Fruit fly (Drosophila melanogaster): ENCODE results near the gene RNaseX25.

The RNaseX25 gene

DNA sequence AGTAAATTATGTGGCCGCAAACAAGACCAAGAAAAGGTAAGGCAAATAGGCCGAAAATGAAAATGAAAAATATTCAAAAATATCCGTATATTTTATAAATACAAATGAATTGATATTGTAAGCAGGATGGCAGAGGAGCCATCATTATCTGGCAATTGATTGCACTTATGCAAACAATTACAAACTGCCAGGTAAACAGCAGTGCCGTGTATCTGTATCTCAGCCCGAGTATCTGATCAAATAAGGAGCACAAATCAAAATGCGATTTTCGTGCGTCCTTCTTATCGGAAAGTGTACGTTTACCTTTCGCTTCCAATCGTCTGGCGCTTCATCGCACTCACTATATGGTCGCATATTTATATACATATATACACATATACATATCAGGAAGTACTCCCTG lies 27.3 kb upstream of the RNaseX25 start:
- TF ChIP-seq CG11085 (GFP tag; IDR thresholded peaks at IDR 0.05), result no peak
- TF ChIP-seq CG2116 (GFP tag; optimal IDR thresholded peaks at IDR 0.05), result no peak
- TF ChIP-seq odd (GFP tag; optimal IDR thresholded peaks at IDR 0.05), result no peak
- TF ChIP-seq prd (optimal IDR thresholded peaks at IDR 0.05), result no peak
- 0 out of 3 replicates have a peak, but pooled peaks have one; percentile 7 for TF ChIP-seq prd (GFP tag; IDR thresholded peaks at IDR 0.05)
- no peak for TF ChIP-seq trh (GFP tag; optimal IDR thresholded peaks at IDR 0.05)
- no peak for TF ChIP-seq Spps (tag; optimal IDR thresholded peaks at IDR 0.05)
- TF ChIP-seq CG11723 (GFP tag; optimal IDR thresholded peaks at IDR 0.05), result no peak
- TF ChIP-seq Abd-B (GFP tag; optimal IDR thresholded peaks at IDR 0.05), result no peak
- no peak for TF ChIP-seq sisA (GFP tag; IDR thresholded peaks at IDR 0.05)
- TF ChIP-seq CG31365 (tag; optimal IDR thresholded peaks at IDR 0.05), result no peak
- no peak for TF ChIP-seq gce (GFP tag; IDR thresholded peaks at IDR 0.05)
- TF ChIP-seq MESR4 (GFP tag; optimal IDR thresholded peaks at IDR 0.05), result no peak
- peak in 1 of 2 experiments; percentile 45 for TF ChIP-seq tll (GFP tag; optimal IDR thresholded peaks at IDR 0.05)
- TF ChIP-seq pita (GFP tag; optimal IDR thresholded peaks at IDR 0.05), result no peak
- no peak for TF ChIP-seq CHES-1-like (GFP tag; optimal IDR thresholded peaks at IDR 0.05)
- no peak for TF ChIP-seq Dek (tag; optimal IDR thresholded peaks at IDR 0.05)
- no peak for TF ChIP-seq ERR (GFP tag; optimal IDR thresholded peaks at IDR 0.05)
- TF ChIP-seq tx (GFP tag; optimal IDR thresholded peaks at IDR 0.05), result no peak
- TF ChIP-seq Bdp1 (GFP tag; optimal IDR thresholded peaks at IDR 0.05), result no peak
- TF ChIP-seq nerfin-1 (tag; optimal IDR thresholded peaks at IDR 0.05), result no peak
- TF ChIP-seq pum (GFP tag; optimal IDR thresholded peaks at IDR 0.05), result no peak
- TF ChIP-seq insv (GFP tag; optimal IDR thresholded peaks at IDR 0.05), result peak in 1 of 2 experiments; percentile 42
- no peak for TF ChIP-seq wek (GFP tag; optimal IDR thresholded peaks at IDR 0.05)
- no peak for TF ChIP-seq CG34376 (GFP tag; optimal IDR thresholded peaks at IDR 0.05)
- no peak for TF ChIP-seq schlank (tag; optimal IDR thresholded peaks at IDR 0.05)
- peak; percentile 74 for TF ChIP-seq CG15696 (tag; optimal IDR thresholded peaks at IDR 0.05)
- 0 out of 4 replicates have a peak, but pooled peaks have one; percentile 7 for TF ChIP-seq chinmo (GFP tag; IDR thresholded peaks at IDR 0.05; ENCODE audit: partially characterized antibody)
- TF ChIP-seq CG9876 (GFP tag; optimal IDR thresholded peaks at IDR 0.05), result no peak
- TF ChIP-seq Fer2 (tag; optimal IDR thresholded peaks at IDR 0.05), result no peak
- no peak for TF ChIP-seq CG4328 (GFP tag; optimal IDR thresholded peaks at IDR 0.05)
- TF ChIP-seq pan (optimal IDR thresholded peaks at IDR 0.05), result no peak
- TF ChIP-seq pan (GFP tag; optimal IDR thresholded peaks at IDR 0.05 in 1 of 2, IDR thresholded peaks at IDR 0.05 in 1 of 2), result peak in 1 of 2 experiments; percentile 15
- TF ChIP-seq CoRest (tag; optimal IDR thresholded peaks at IDR 0.05), result no peak
- TF ChIP-seq sens (GFP tag), result peak; percentile 15
- peak; percentile 51 for TF ChIP-seq CG9727 (GFP tag; optimal IDR thresholded peaks at IDR 0.05)
- peak; percentile 49 for TF ChIP-seq Med (GFP tag)
- TF ChIP-seq CG12155 (GFP tag; optimal IDR thresholded peaks at IDR 0.05), result no peak
- no peak for TF ChIP-seq dati (GFP tag; IDR thresholded peaks at IDR 0.05)
- no peak for TF ChIP-seq CG30431 (GFP tag; optimal IDR thresholded peaks at IDR 0.05)
- no peak for TF ChIP-seq jumu (GFP tag; optimal IDR thresholded peaks at IDR 0.05)

DNA sequence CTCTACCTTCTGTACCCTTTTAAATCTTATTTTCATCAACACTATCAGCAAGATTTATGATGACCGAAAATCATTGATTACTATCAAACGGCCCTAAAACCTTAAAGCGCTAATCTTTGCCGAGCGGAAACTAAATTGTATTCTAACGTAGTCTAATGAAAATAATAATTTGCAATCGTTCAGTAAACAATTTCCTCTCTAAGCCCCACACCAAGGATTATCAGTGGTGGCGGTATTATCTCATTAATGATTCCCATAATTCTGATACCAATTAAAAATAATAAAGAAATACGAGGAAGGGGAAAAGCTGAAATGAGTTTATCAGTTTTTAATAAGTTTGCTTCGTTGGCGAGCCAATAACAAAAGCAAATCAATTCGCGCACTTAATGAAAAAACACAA lies 26.4 kb upstream of the RNaseX25 start:
- TF ChIP-seq CG17359 (tag; optimal IDR thresholded peaks at IDR 0.05) (no peak), exex (tag; optimal IDR thresholded peaks at IDR 0.05) (peak; percentile 100), danr (GFP tag; IDR thresholded peaks at IDR 0.05) (no peak), CG6254 (GFP tag; optimal IDR thresholded peaks at IDR 0.05) (no peak), CG34376 (GFP tag; optimal IDR thresholded peaks at IDR 0.05) (peak; percentile 2), sug (tag; optimal IDR thresholded peaks at IDR 0.05) (peak; percentile 44), mirr (GFP tag; optimal IDR thresholded peaks at IDR 0.05) (peak; percentile 77), grn (GFP tag; optimal IDR thresholded peaks at IDR 0.05) (peak; percentile 8)

Data from whole organism, embryonic.